Comparison of ENCODE assay signal across 4 worm cellular contexts in genomic region chrIII:25582-25996, ce11.
TF ChIP-seq lines count a peak whose summit lies in the region.

No protein-coding gene starts in this region.

TF ChIP-seq in whole organism, L2 larva, 48 proteins besides CTCF, POLR2A, EP300 and RAD21 (continues in another document):
- peak; percentile 47 for TF ChIP-seq ztf-4 (tag; optimal IDR thresholded peaks at IDR 0.05; lab: Kevin White, UChicago)
- peak; percentile 22 for TF ChIP-seq fos-1 (tag; optimal IDR thresholded peaks at IDR 0.05; lab: Kevin White, UChicago)
- TF ChIP-seq nhr-237 (tag; optimal IDR thresholded peaks at IDR 0.05; lab: Kevin White, UChicago): no peak
- TF ChIP-seq nhr-129 (tag; optimal IDR thresholded peaks at IDR 0.05; lab: Kevin White, UChicago): peak; percentile 75
- TF ChIP-seq F13H6.1 (tag; optimal IDR thresholded peaks at IDR 0.05; lab: Kevin White, UChicago): peak; percentile 77
- TF ChIP-seq C34F6.9 (tag; optimal IDR thresholded peaks at IDR 0.05; lab: Kevin White, UChicago): peak; percentile 79
- no peak for TF ChIP-seq blmp-1 (tag; optimal IDR thresholded peaks at IDR 0.05; lab: Kevin White, UChicago; ENCODE audit: insufficient read depth)
- no peak for TF ChIP-seq ceh-16 (tag; optimal IDR thresholded peaks at IDR 0.05; lab: Kevin White, UChicago)
- no peak for TF ChIP-seq peb-1 (tag; optimal IDR thresholded peaks at IDR 0.05; lab: Kevin White, UChicago)
- TF ChIP-seq nhr-25 (tag; optimal IDR thresholded peaks at IDR 0.05; lab: Kevin White, UChicago): no peak
- no peak for TF ChIP-seq R02D3.7 (tag; optimal IDR thresholded peaks at IDR 0.05; lab: Kevin White, UChicago)
- TF ChIP-seq ama-1 (optimal IDR thresholded peaks at IDR 0.05; lab: Kevin White, UChicago): no peak
- TF ChIP-seq lin-11 (tag; optimal IDR thresholded peaks at IDR 0.05; lab: Kevin White, UChicago): peak; percentile 86
- no peak for TF ChIP-seq skn-1 (tag; optimal IDR thresholded peaks at IDR 0.05; lab: Kevin White, UChicago)
- TF ChIP-seq unc-62 (GFP tag; optimal IDR thresholded peaks at IDR 0.05; lab: Kevin White, UChicago): no peak
- no peak for TF ChIP-seq nhr-77 (tag; optimal IDR thresholded peaks at IDR 0.05; lab: Kevin White, UChicago)
- peak; percentile 44 to 70 for TF ChIP-seq lsy-2 (tag; optimal IDR thresholded peaks at IDR 0.05; lab: Kevin White, UChicago)
- TF ChIP-seq nhr-21 (tag; optimal IDR thresholded peaks at IDR 0.05; lab: Kevin White, UChicago): peak; percentile 33
- TF ChIP-seq mdl-1 (tag; optimal IDR thresholded peaks at IDR 0.05; lab: Kevin White, UChicago): peak; percentile 72 to 85
- peak; percentile 17 for TF ChIP-seq ceh-82 (tag; optimal IDR thresholded peaks at IDR 0.05; lab: Kevin White, UChicago)
- peak; percentile 59 for TF ChIP-seq egl-27 (tag; optimal IDR thresholded peaks at IDR 0.05; lab: Kevin White, UChicago)
- no peak for TF ChIP-seq ztf-1 (GFP tag; conservative IDR thresholded peaks at IDR 0.05; lab: Robert Waterston, UW)
- TF ChIP-seq elt-1 (tag; optimal IDR thresholded peaks at IDR 0.05; lab: Kevin White, UChicago): no peak
- TF ChIP-seq nhr-6 (tag; optimal IDR thresholded peaks at IDR 0.05; lab: Kevin White, UChicago): peak; percentile 39

TF ChIP-seq in whole organism, L4 larva, 104 proteins besides CTCF, POLR2A, EP300 and RAD21 (continues in another document):
- TF ChIP-seq attf-4 (tag; optimal IDR thresholded peaks at IDR 0.05; lab: Kevin White, UChicago) (no peak), snpc-4 (tag; optimal IDR thresholded peaks at IDR 0.05; lab: Kevin White, UChicago) (no peak), unc-62 (GFP tag; optimal IDR thresholded peaks at IDR 0.05 in 1 of 2; lab: Kevin White, UChicago) (peak in 1 of 2 experiments; percentile 61), unc-62 (tag; optimal IDR thresholded peaks at IDR 0.05; lab: Kevin White, UChicago) (no peak), nhr-28 (tag; optimal IDR thresholded peaks at IDR 0.05; lab: Kevin White, UChicago) (no peak), mdl-1 (tag; optimal IDR thresholded peaks at IDR 0.05; lab: Kevin White, UChicago) (peak; percentile 69 to 72), daf-12 (tag; optimal IDR thresholded peaks at IDR 0.05; lab: Kevin White, UChicago) (no peak), lin-38 (GFP tag; IDR thresholded peaks at IDR 0.05; lab: Robert Waterston, UW) (0 out of 2 replicates have a peak, but pooled peaks have one; percentile 11), gei-8 (GFP tag; optimal IDR thresholded peaks at IDR 0.05; lab: Kevin White, UChicago) (no peak), duxl-1 (tag; optimal IDR thresholded peaks at IDR 0.05; lab: Kevin White, UChicago; ENCODE audit: poor library complexity) (no peak), T26A8.4 (GFP tag; IDR thresholded peaks at IDR 0.05; lab: Robert Waterston, UW) (peak; percentile 37; the same call in 1 of the 2 replicates), nhr-77 (tag; optimal IDR thresholded peaks at IDR 0.05; lab: Kevin White, UChicago) (no peak), lsy-2 (tag; optimal IDR thresholded peaks at IDR 0.05; lab: Kevin White, UChicago) (peak; percentile 61 to 68), Y105C5A.15 (GFP tag; IDR thresholded peaks at IDR 0.05; lab: Robert Waterston, UW) (no peak), hlh-30 (tag; optimal IDR thresholded peaks at IDR 0.05; lab: Kevin White, UChicago; ENCODE audit: insufficient read depth) (peak; percentile 94), set-16 (GFP tag; IDR thresholded peaks at IDR 0.05; lab: Robert Waterston, UW) (peak; percentile 97), vab-7 (GFP tag; IDR thresholded peaks at IDR 0.05; lab: Robert Waterston, UW) (0 out of 2 replicates have a peak, but pooled peaks have one; percentile 42), rbr-2 (tag; optimal IDR thresholded peaks at IDR 0.05; lab: Kevin White, UChicago) (peak; percentile 85), zip-2 (tag; optimal IDR thresholded peaks at IDR 0.05; lab: Kevin White, UChicago) (no peak), zfp-2 (tag; optimal IDR thresholded peaks at IDR 0.05; lab: Kevin White, UChicago) (no peak), spr-3 (GFP tag; optimal IDR thresholded peaks at IDR 0.05; lab: Kevin White, UChicago) (peak; percentile 1), ctbp-1 (GFP tag; IDR thresholded peaks at IDR 0.05; lab: Robert Waterston, UW) (peak; percentile 83), dmd-6 (GFP tag; IDR thresholded peaks at IDR 0.05; lab: Robert Waterston, UW) (peak; percentile 47)

TF ChIP-seq in whole organism, late embryonic, 69 proteins besides CTCF, POLR2A, EP300 and RAD21:
- TF ChIP-seq ceh-31 (tag; optimal IDR thresholded peaks at IDR 0.05; lab: Kevin White, UChicago) (peak; percentile 70), nfya-1 (tag; optimal IDR thresholded peaks at IDR 0.05; lab: Kevin White, UChicago) (peak; percentile 84), ahr-1 (tag; optimal IDR thresholded peaks at IDR 0.05; lab: Kevin White, UChicago) (no peak), ceh-24 (tag; optimal IDR thresholded peaks at IDR 0.05; lab: Kevin White, UChicago) (no peak), C08G9.2 (tag; optimal IDR thresholded peaks at IDR 0.05; lab: Kevin White, UChicago) (peak; percentile 46), ceh-34 (tag; optimal IDR thresholded peaks at IDR 0.05; lab: Kevin White, UChicago) (peak; percentile 69), dmd-4 (tag; optimal IDR thresholded peaks at IDR 0.05; lab: Kevin White, UChicago; ENCODE audit: borderline replicate concordance) (peak; percentile 20), pqm-1 (tag; optimal IDR thresholded peaks at IDR 0.05; lab: Kevin White, UChicago) (no peak), ceh-19 (GFP tag; optimal IDR thresholded peaks at IDR 0.05; lab: Kevin White, UChicago) (peak; percentile 48), unc-42 (tag; optimal IDR thresholded peaks at IDR 0.05; lab: Kevin White, UChicago) (peak; percentile 69), unc-55 (GFP tag; optimal IDR thresholded peaks at IDR 0.05; lab: Kevin White, UChicago) (peak; percentile 38), ref-2 (tag; optimal IDR thresholded peaks at IDR 0.05; lab: Kevin White, UChicago) (peak; percentile 17), odd-2 (tag; optimal IDR thresholded peaks at IDR 0.05; lab: Kevin White, UChicago) (no peak), unc-3 (GFP tag; conservative IDR thresholded peaks at IDR 0.05; lab: Robert Waterston, UW) (no peak), unc-3 (tag; optimal IDR thresholded peaks at IDR 0.05; lab: Kevin White, UChicago) (peak; percentile 43), ceh-48 (tag; optimal IDR thresholded peaks at IDR 0.05; lab: Kevin White, UChicago) (peak; percentile 67), hlh-30 (tag; optimal IDR thresholded peaks at IDR 0.05; lab: Kevin White, UChicago; ENCODE audit: insufficient read depth) (peak; percentile 77), madf-2 (tag; optimal IDR thresholded peaks at IDR 0.05; lab: Kevin White, UChicago) (no peak), hlh-15 (tag; optimal IDR thresholded peaks at IDR 0.05; lab: Kevin White, UChicago) (no peak), ceh-18 (tag; optimal IDR thresholded peaks at IDR 0.05; lab: Kevin White, UChicago) (peak; percentile 31), tbx-7 (tag; optimal IDR thresholded peaks at IDR 0.05; lab: Kevin White, UChicago) (no peak), tbx-2 (tag; optimal IDR thresholded peaks at IDR 0.05; lab: Kevin White, UChicago) (peak; percentile 62), syd-9 (tag; optimal IDR thresholded peaks at IDR 0.05; lab: Kevin White, UChicago) (peak; percentile 7), ceh-14 (tag; optimal IDR thresholded peaks at IDR 0.05; lab: Kevin White, UChicago) (peak; percentile 26)

TF ChIP-seq in whole organism, mixed stage, embryonic, 35 proteins besides CTCF, POLR2A, EP300 and RAD21:
- TF ChIP-seq blmp-1 (tag; optimal IDR thresholded peaks at IDR 0.05; lab: Kevin White, UChicago) (no peak), mab-5 (tag; optimal IDR thresholded peaks at IDR 0.05; lab: Kevin White, UChicago) (no peak), hlh-1 (tag; optimal IDR thresholded peaks at IDR 0.05; lab: Kevin White, UChicago) (no peak), ztf-11 (tag; optimal IDR thresholded peaks at IDR 0.05; lab: Kevin White, UChicago) (peak; percentile 45), ham-2 (GFP tag; optimal IDR thresholded peaks at IDR 0.05; lab: Kevin White, UChicago) (peak; percentile 3), flh-1 (GFP tag; optimal IDR thresholded peaks at IDR 0.05; lab: Kevin White, UChicago) (no peak), M03D4.4 (tag; optimal IDR thresholded peaks at IDR 0.05; lab: Kevin White, UChicago) (no peak), bed-3 (GFP tag; optimal IDR thresholded peaks at IDR 0.05; lab: Kevin White, UChicago) (no peak), ceh-39 (tag; optimal IDR thresholded peaks at IDR 0.05; lab: Kevin White, UChicago) (no peak), unc-120 (tag; optimal IDR thresholded peaks at IDR 0.05; lab: Kevin White, UChicago; ENCODE audit: poor library complexity, severe bottlenecking) (peak; percentile 33), nhr-12 (tag; optimal IDR thresholded peaks at IDR 0.05; lab: Kevin White, UChicago) (no peak), ces-1 (GFP tag; optimal IDR thresholded peaks at IDR 0.05; lab: Kevin White, UChicago) (peak; percentile 79), lin-32 (GFP tag; optimal IDR thresholded peaks at IDR 0.05; lab: Kevin White, UChicago) (peak; percentile 18), zip-8 (tag; optimal IDR thresholded peaks at IDR 0.05; lab: Kevin White, UChicago) (no peak), mls-2 (tag; optimal IDR thresholded peaks at IDR 0.05; lab: Kevin White, UChicago) (peak; percentile 49)
